Worm (Caenorhabditis elegans) whole organism, midembryonic: ENCODE results near the gene ZK1240.1.

Source experiments
- T22C8.4 ChIP-seq: fragments of 200-800 bp; sonication (Bioruptor generic); IDR thresholded peaks from 2 replicates; pipeline ENCODE4 v1.3.6; 2022; ENCODE audit warnings: missing genetic modification characterization, missing compliant biosample characterization
- cog-1 ChIP-seq: sonication (generic microtip); optimal IDR thresholded peaks from 2 replicates; lab custom pipeline; 2016; ENCODE audit warnings: missing genetic modification characterization, missing compliant biosample characterization
- flt-1 ChIP-seq: fragments of 200-800 bp; sonication (Bioruptor generic); IDR thresholded peaks from 2 replicates; pipeline ENCODE4 v1.3.6; 2022; ENCODE audit warnings: missing genetic modification characterization, missing compliant biosample characterization
- klf-2 ChIP-seq: fragments of 200-800 bp; sonication (Bioruptor generic); conservative IDR thresholded peaks from 2 replicates; pipeline ENCODE4 v1.3.6; 2022; ENCODE audit warnings: missing genetic modification reagents, missing genetic modification characterization, missing compliant biosample characterization
- med-1 ChIP-seq: sonication (generic microtip); optimal IDR thresholded peaks from 2 replicates; lab custom pipeline; 2017; ENCODE audit warnings: missing genetic modification characterization, mild to moderate bottlenecking, missing compliant biosample characterization, antibody characterized with exemption, missing genetic modification reagents; ENCODE audit not compliant: insufficient read depth
- ref-1 ChIP-seq: fragments of 200-800 bp; sonication (Bioruptor generic); conservative IDR thresholded peaks from 2 replicates; pipeline ENCODE4 v1.3.6; 2022; ENCODE audit warnings: missing genetic modification reagents, missing genetic modification characterization, missing compliant biosample characterization
- tab-1 ChIP-seq: fragments of 200-800 bp; sonication (Bioruptor generic); IDR thresholded peaks from 2 replicates; pipeline ENCODE4 v1.3.6; 2022; ENCODE audit warnings: missing genetic modification characterization, missing compliant biosample characterization
- ztf-23 ChIP-seq: fragments of 200-800 bp; sonication (Bioruptor generic); IDR thresholded peaks from 2 replicates; pipeline ENCODE4 v1.3.6; 2022; ENCODE audit warnings: missing genetic modification reagents, missing genetic modification characterization, missing compliant biosample characterization
- ztf-29 ChIP-seq: fragments of 200-800 bp; sonication (Bioruptor generic); IDR thresholded peaks from 2 replicates; pipeline ENCODE4 v1.3.6; 2022; ENCODE audit warnings: missing genetic modification reagents, missing genetic modification characterization, missing compliant biosample characterization

DNA sequence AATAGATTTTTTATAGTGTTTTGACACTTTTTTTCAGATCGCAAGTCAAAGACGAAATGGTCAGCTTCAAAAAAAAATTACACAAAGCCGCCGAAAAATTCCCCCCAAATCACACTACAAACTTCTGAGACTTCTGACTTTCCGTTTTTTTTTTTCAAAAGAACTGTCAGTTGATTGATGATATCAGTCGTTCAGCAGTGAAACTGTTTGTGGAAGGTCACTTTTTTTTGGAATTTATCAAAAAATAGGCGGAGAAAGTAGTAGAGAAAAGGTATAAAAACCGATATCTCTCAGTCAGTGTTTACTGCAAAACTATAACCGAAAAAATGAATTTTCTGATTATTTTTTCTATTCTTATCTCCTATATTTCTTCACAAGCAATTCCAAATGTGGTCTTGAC lies 23.8 kb downstream of the ZK1240.1 start, which contains the start of gene F43C11.3:
- TF ChIP-seq cog-1 (tag; lab: Kevin White, UChicago) (no peak), flt-1 (GFP tag; lab: Robert Waterston, UW) (no peak), tab-1 (GFP tag; lab: Robert Waterston, UW) (no peak), med-1 (GFP tag; lab: Kevin White, UChicago) (no peak), ztf-29 (GFP tag; lab: Robert Waterston, UW) (no peak), ztf-23 (GFP tag; lab: Robert Waterston, UW) (no peak), T22C8.4 (GFP tag; lab: Robert Waterston, UW) (no peak), klf-2 (GFP tag; lab: Robert Waterston, UW) (no peak), ref-1 (no peak)
